Fruit fly (Drosophila melanogaster) Kc167 (cell line): Measurements from ENCODE around the gene KaiR1D.

Source experiments
- Myc ChIP-seq: fragments of >200 bp; optimal IDR thresholded peaks from 2 replicates; lab custom pipeline; 2017; ENCODE audit warnings: missing external identifiers
- Sin3A ChIP-seq: fragments of >200 bp; optimal IDR thresholded peaks from 2 replicates; lab custom pipeline; 2018; ENCODE audit warnings: missing external identifiers
- h ChIP-seq: fragments of >200 bp; optimal IDR thresholded peaks from 3 replicates; lab custom pipeline; 2018; ENCODE audit warnings: missing external identifiers
- insv ChIP-seq: fragments of >200 bp; optimal IDR thresholded peaks from 3 replicates; lab custom pipeline; 2018; ENCODE audit warnings: missing external identifiers
- psq ChIP-seq: fragments of >200 bp; optimal IDR thresholded peaks from 2 replicates; lab custom pipeline; 2017; ENCODE audit warnings: missing external identifiers
- ttk ChIP-seq: sonication (Bioruptor generic); optimal IDR thresholded peaks from 2 replicates; lab custom pipeline; 2017; ENCODE audit warnings: missing external identifiers

KaiR1D gene

dm6 chr3R:20873638-20874037 is 7.6 kb upstream of the KaiR1D start, which contains the start of gene TotB:
TotB (plus strand) TSS chr3R:20873938.
- TF ChIP-seq h (lab: Kevin White, UChicago), result no peak
- no peak for TF ChIP-seq psq (lab: Kevin White, UChicago)
- TF ChIP-seq insv (lab: Kevin White, UChicago), result no peak
- no peak for TF ChIP-seq ttk
- TF ChIP-seq Myc (lab: Kevin White, UChicago), result no peak
- no peak for TF ChIP-seq Sin3A (lab: Kevin White, UChicago)

- TF ChIP-seq insv (lab: Kevin White, UChicago) (no peak), ttk (no peak), Myc (lab: Kevin White, UChicago) (no peak), h (lab: Kevin White, UChicago) (no peak), Sin3A (lab: Kevin White, UChicago) (no peak), psq (lab: Kevin White, UChicago) (no peak)
These were observed 6.7 kb upstream of the KaiR1D start, which contains the start of gene TotC for dm6 chr3R:20872688-20873087. TotC (plus strand) TSS chr3R:20872988.

dm6 chr3R:20870736-20871135 is 4.7 kb upstream of the KaiR1D start, which contains the start of gene TotA:
TotA (plus strand) TSS chr3R:20871036.
- no peak for TF ChIP-seq h (lab: Kevin White, UChicago)
- TF ChIP-seq Myc (lab: Kevin White, UChicago), result no peak
- TF ChIP-seq insv (lab: Kevin White, UChicago), result no peak
- TF ChIP-seq Sin3A (lab: Kevin White, UChicago), result no peak

dm6 chr3R:20859845-20860244 is 6.2 kb downstream of the KaiR1D start, which contains the start of gene Ir93a:
Ir93a (minus strand) TSS chr3R:20859945.
- TF ChIP-seq Myc (lab: Kevin White, UChicago) (no peak), h (lab: Kevin White, UChicago) (no peak), Sin3A (lab: Kevin White, UChicago) (no peak), ttk (no peak), insv (lab: Kevin White, UChicago) (no peak), psq (lab: Kevin White, UChicago) (no peak)

- TF ChIP-seq Myc (lab: Kevin White, UChicago) (no peak), ttk (no peak)
These were observed 15.5 kb downstream of the KaiR1D start, which contains the start of gene RpS30 for dm6 chr3R:20850395-20851039. RpS30 (plus strand) TSS chr3R:20850516.

- TF ChIP-seq h (lab: Kevin White, UChicago) (no peak), Sin3A (lab: Kevin White, UChicago) (no peak), psq (lab: Kevin White, UChicago) (no peak), Myc (lab: Kevin White, UChicago) (no peak), ttk (no peak), insv (lab: Kevin White, UChicago) (no peak)
These were observed 19.3 kb downstream of the KaiR1D start, which contains the start of gene CG15696 for dm6 chr3R:20846768-20847167. CG15696 (plus strand) TSS chr3R:20847068.

- TF ChIP-seq insv (lab: Kevin White, UChicago) (no peak), Sin3A (lab: Kevin White, UChicago) (no peak), Myc (lab: Kevin White, UChicago) (no peak), psq (lab: Kevin White, UChicago) (no peak), h (lab: Kevin White, UChicago) (no peak), ttk (no peak)
These were observed 19.7 kb downstream of the KaiR1D start for dm6 chr3R:20846316-20846715.

dm6 chr3R:20845493-20845892 is 20.5 kb downstream of the KaiR1D start:
- TF ChIP-seq Sin3A (lab: Kevin White, UChicago) (no peak), Myc (lab: Kevin White, UChicago) (no peak), h (lab: Kevin White, UChicago) (no peak), insv (lab: Kevin White, UChicago) (no peak), psq (lab: Kevin White, UChicago) (no peak), ttk (no peak)

- no peak for TF ChIP-seq Sin3A (lab: Kevin White, UChicago)
These were observed 24.2 kb downstream of the KaiR1D start, which contains the start of gene CG15695 for dm6 chr3R:20841840-20842239. CG15695 (plus strand) TSS chr3R:20842140.

dm6 chr3R:20838787-20839186 is 27.2 kb downstream of the KaiR1D start:
- no peak for TF ChIP-seq psq (lab: Kevin White, UChicago)
- no peak for TF ChIP-seq ttk
- no peak for TF ChIP-seq Myc (lab: Kevin White, UChicago)
- TF ChIP-seq insv (lab: Kevin White, UChicago), result no peak
- TF ChIP-seq h (lab: Kevin White, UChicago), result no peak
- TF ChIP-seq Sin3A (lab: Kevin White, UChicago), result no peak

dm6 chr3R:20837242-20837664 is 28.8 kb downstream of the KaiR1D start:
- TF ChIP-seq ttk, result no peak
- TF ChIP-seq Sin3A (lab: Kevin White, UChicago), result no peak
- TF ChIP-seq Myc (lab: Kevin White, UChicago), result no peak
- no peak for TF ChIP-seq insv (lab: Kevin White, UChicago)
- TF ChIP-seq psq (lab: Kevin White, UChicago), result no peak
- TF ChIP-seq h (lab: Kevin White, UChicago), result no peak

dm6 chr3R:20836257-20836856 is 29.7 kb downstream of the KaiR1D start:
- no peak for TF ChIP-seq Sin3A (lab: Kevin White, UChicago)
- TF ChIP-seq insv (lab: Kevin White, UChicago), result no peak
- TF ChIP-seq Myc (lab: Kevin White, UChicago), result no peak
- no peak for TF ChIP-seq ttk
- no peak for TF ChIP-seq psq (lab: Kevin White, UChicago)
- no peak for TF ChIP-seq h (lab: Kevin White, UChicago)
